Fruit fly (Drosophila melanogaster) whole organism, adult: Measurements from ENCODE around the gene saturn.
A peak's percentile ranks its signal among the peaks of the same experiment; 100 is the strongest.

ENCODE experiments used
- CG14711 ChIP-seq: fragments of 200-800 bp; sonication (Bioruptor generic); optimal IDR thresholded peaks from 2 replicates; lab custom pipeline; 2018; ENCODE audit warnings: missing biosample characterization, mild to moderate bottlenecking, missing genetic modification characterization, moderate library complexity
- CG1620 ChIP-seq: fragments of 200-800 bp; sonication (Bioruptor generic); optimal IDR thresholded peaks from 2 replicates; lab custom pipeline; 2016; ENCODE audit warnings: missing biosample characterization, missing genetic modification characterization
- CG5204 ChIP-seq: fragments of 200-800 bp; sonication (Bioruptor generic); optimal IDR thresholded peaks from 2 replicates; lab custom pipeline; 2016; ENCODE audit warnings: missing biosample characterization, missing genetic modification characterization
- cic ChIP-seq: fragments of 200-800 bp; sonication (Bioruptor generic); optimal IDR thresholded peaks from 2 replicates; lab custom pipeline; 2017; ENCODE audit warnings: missing biosample characterization, mild to moderate bottlenecking, missing genetic modification characterization, moderate library complexity
- cnc ChIP-seq, 2 experiments: fragments of >200 bp; optimal IDR thresholded peaks; 2 replicates each; lab custom pipeline; 2017
- tj ChIP-seq: fragments of 200-800 bp; sonication (Bioruptor generic); optimal IDR thresholded peaks from 3 replicates; lab custom pipeline; 2017; ENCODE audit warnings: missing biosample characterization, mild to moderate bottlenecking, missing genetic modification characterization, moderate library complexity
- toe ChIP-seq: fragments of 200-800 bp; sonication (Bioruptor generic); optimal IDR thresholded peaks from 2 replicates; lab custom pipeline; 2016; ENCODE audit warnings: missing biosample characterization, missing genetic modification characterization

dm6 chr3L:14217677-14218254, 14.6 kb downstream of the saturn start, which contains the start of gene CG7768:
- TF ChIP-seq CG1620 (GFP tag; lab: Kevin White, UChicago) (peak; percentile 97), cic (GFP tag; lab: Kevin White, UChicago) (peak; percentile 92), CG5204 (peak; percentile 76), tj (peak; percentile 34), cnc (optimal IDR thresholded peaks at IDR 0.05; lab: Kevin White, UChicago) (no peak), toe (GFP tag; lab: Kevin White, UChicago) (peak; percentile 90), CG14711 (tag; lab: Kevin White, UChicago) (peak; percentile 85)
